Fruit fly (Drosophila melanogaster) Kc167 (cell line): Measurements from ENCODE around the gene CG8509.

Source experiments
- Myc ChIP-seq: fragments of >200 bp; optimal IDR thresholded peaks from 2 replicates; lab custom pipeline; 2017; ENCODE audit warnings: missing external identifiers
- Sin3A ChIP-seq: fragments of >200 bp; optimal IDR thresholded peaks from 2 replicates; lab custom pipeline; 2018; ENCODE audit warnings: missing external identifiers
- h ChIP-seq: fragments of >200 bp; optimal IDR thresholded peaks from 3 replicates; lab custom pipeline; 2018; ENCODE audit warnings: missing external identifiers
- insv ChIP-seq: fragments of >200 bp; optimal IDR thresholded peaks from 3 replicates; lab custom pipeline; 2018; ENCODE audit warnings: missing external identifiers
- psq ChIP-seq: fragments of >200 bp; optimal IDR thresholded peaks from 2 replicates; lab custom pipeline; 2017; ENCODE audit warnings: missing external identifiers
- ttk ChIP-seq: sonication (Bioruptor generic); optimal IDR thresholded peaks from 2 replicates; lab custom pipeline; 2017; ENCODE audit warnings: missing external identifiers

The CG8509 gene

dm6 chrX:15837530-15837929, 28.2 kb downstream of the CG8509 start, which contains the start of gene CG8565:
Gene CG8565, plus strand, starts transcription at chrX:15837830.
- TF ChIP-seq ttk (lab: Kevin White, UChicago), result no peak
- no peak for TF ChIP-seq insv (lab: Kevin White, UChicago)
- TF ChIP-seq Myc, result no peak
- TF ChIP-seq psq, result no peak
- no peak for TF ChIP-seq h
- TF ChIP-seq Sin3A (lab: Kevin White, UChicago), result no peak

- TF ChIP-seq ttk (lab: Kevin White, UChicago), result no peak
- TF ChIP-seq h, result no peak
- no peak for TF ChIP-seq Myc
- TF ChIP-seq Sin3A (lab: Kevin White, UChicago), result no peak
- no peak for TF ChIP-seq insv (lab: Kevin White, UChicago)
- TF ChIP-seq psq, result no peak
These were observed 30.6 kb downstream of the CG8509 start for dm6 chrX:15840003-15840402.

- TF ChIP-seq Myc (no peak), insv (lab: Kevin White, UChicago) (no peak), h (no peak), ttk (lab: Kevin White, UChicago) (no peak), psq (no peak), Sin3A (lab: Kevin White, UChicago) (no peak)
These were observed 32.0 kb downstream of the CG8509 start for dm6 chrX:15841346-15841745.

dm6 chrX:15844139-15844538, 34.8 kb downstream of the CG8509 start, which contains the start of the genes ArgRS and CG8578:
Gene ArgRS, minus strand, starts transcription at chrX:15844145.
Gene CG8578, plus strand, starts transcription at chrX:15844476.
- TF ChIP-seq Sin3A (lab: Kevin White, UChicago) (no peak), insv (lab: Kevin White, UChicago) (no peak), psq (no peak), Myc (no peak), h (no peak), ttk (lab: Kevin White, UChicago) (no peak)

dm6 chrX:15849021-15849420, 39.7 kb downstream of the CG8509 start, which contains the start of gene sun:
Gene sun, minus strand, starts transcription at chrX:15849258.
- no peak for TF ChIP-seq Myc
- TF ChIP-seq insv (lab: Kevin White, UChicago), result no peak
- TF ChIP-seq Sin3A (lab: Kevin White, UChicago), result no peak
- TF ChIP-seq ttk (lab: Kevin White, UChicago), result no peak
- TF ChIP-seq psq, result no peak
- TF ChIP-seq h, result no peak

- TF ChIP-seq Sin3A (lab: Kevin White, UChicago) (no peak), h (no peak), insv (lab: Kevin White, UChicago) (no peak), ttk (lab: Kevin White, UChicago) (no peak), Myc (no peak)
These were observed 43.6 kb downstream of the CG8509 start, which contains the start of the genes UBL3 and CG15914 for dm6 chrX:15852815-15853542. Gene UBL3, minus strand, starts transcription at chrX:15853175. Gene CG15914, plus strand, starts transcription at chrX:15853421.

- TF ChIP-seq h (no peak), ttk (lab: Kevin White, UChicago) (no peak), insv (lab: Kevin White, UChicago) (no peak), Myc (no peak), psq (no peak), Sin3A (lab: Kevin White, UChicago) (no peak)
These were observed 48.4 kb downstream of the CG8509 start, which contains the start of the genes CG46440 and Myb for dm6 chrX:15857601-15858284. Gene CG46440, minus strand, starts transcription at chrX:15857823. Gene Myb, minus strand, starts transcription at chrX:15857823.

- TF ChIP-seq Sin3A (lab: Kevin White, UChicago) (no peak), psq (no peak), ttk (lab: Kevin White, UChicago) (no peak), insv (lab: Kevin White, UChicago) (no peak), h (no peak), Myc (no peak)
These were observed 50.0 kb downstream of the CG8509 start, which contains the start of gene AlkB for dm6 chrX:15859387-15859786. Gene AlkB, minus strand, starts transcription at chrX:15859487.

- TF ChIP-seq ttk (lab: Kevin White, UChicago), result no peak
These were observed 50.5 kb downstream of the CG8509 start, which contains the start of gene Gbeta13F for dm6 chrX:15859869-15860268. Gene Gbeta13F, plus strand, starts transcription at chrX:15860115.

- no peak for TF ChIP-seq Myc
- TF ChIP-seq Sin3A (lab: Kevin White, UChicago), result no peak
- no peak for TF ChIP-seq psq
- TF ChIP-seq h, result no peak
- no peak for TF ChIP-seq insv (lab: Kevin White, UChicago)
- TF ChIP-seq ttk (lab: Kevin White, UChicago), result no peak
These were observed 51.1 kb downstream of the CG8509 start for dm6 chrX:15860479-15860878.
